Worm (Caenorhabditis elegans) whole organism, L4 larva: ENCODE measurements around the gene F55A11.8.

Source experiments
- F44E2.7 ChIP-seq: fragments of 200-800 bp; sonication (Bioruptor generic); IDR thresholded peaks from 2 replicates; pipeline ENCODE4 v2.1.2; 2022; ENCODE audit warnings: missing genetic modification characterization, missing compliant biosample characterization
- ZK546.5 ChIP-seq, 2 experiments: sonication (generic microtip); optimal IDR thresholded peaks; 2 replicates each; lab custom pipeline; 2017; ENCODE audit warnings: missing biosample characterization in 2 of 2, missing genetic modification characterization in 2 of 2
- aly-2 ChIP-seq: sonication (generic microtip); optimal IDR thresholded peaks from 2 replicates; lab custom pipeline; 2018; ENCODE audit warnings: missing biosample characterization, missing genetic modification characterization
- ceh-28 ChIP-seq: fragments of 150-350 bp; optimal IDR thresholded peaks from 2 replicates; lab custom pipeline; 2014; ENCODE audit warnings: missing biosample characterization, missing genetic modification reagents, missing genetic modification characterization
- dpl-1 ChIP-seq: fragments of 150-350 bp; optimal IDR thresholded peaks from 2 replicates; lab custom pipeline; 2014; ENCODE audit warnings: missing biosample characterization, missing genetic modification reagents, missing genetic modification characterization
- dve-1 ChIP-seq: sonication (generic microtip); optimal IDR thresholded peaks from 2 replicates; lab custom pipeline; 2017; ENCODE audit warnings: antibody characterized with exemption, mild to moderate bottlenecking, missing genetic modification characterization, missing compliant biosample characterization; ENCODE audit not compliant: insufficient read depth
- lsy-2 ChIP-seq, 2 experiments: fragments of 150-350 bp in 1 of 2; sonication (generic microtip) in 1 of 2; optimal IDR thresholded peaks; 2 replicates each; lab custom pipeline; 2014 to 2017; ENCODE audit warnings: missing biosample characterization in 2 of 2, missing genetic modification characterization in 2 of 2
- mes-2 ChIP-seq: sonication (generic microtip); optimal IDR thresholded peaks from 2 replicates; lab custom pipeline; 2016; ENCODE audit warnings: missing genotype, mild to moderate bottlenecking, missing genetic modification characterization, missing compliant biosample characterization; ENCODE audit not compliant: poor library complexity, severe bottlenecking
- pha-4 ChIP-seq, 2 experiments: fragments of 150-350 bp in 1 of 2; fragments of 200-800 bp in 1 of 2; sonication (Bioruptor generic) in 1 of 2; IDR thresholded peaks in 1 of 2; optimal IDR thresholded peaks in 1 of 2; 2 replicates each; pipeline versions ENCODE4 v1.3.6 to Lab custom; 2014 to 2022; ENCODE audit warnings: missing genetic modification characterization in 2 of 2, missing genetic modification reagents in 2 of 2, missing biosample characterization in 1 of 2, missing compliant biosample characterization in 1 of 2
- unc-62 ChIP-seq, 3 experiments: fragments of 150-350 bp in 1 of 3; sonication (generic microtip); optimal IDR thresholded peaks in 2 of 3; peaks in 1 of 3; 1 replicate in 1 of 3; 2 replicates in 2 of 3; lab custom pipeline; 2014 to 2017; ENCODE audit warnings: missing biosample characterization in 3 of 3, missing genetic modification characterization in 3 of 3, missing genetic modification reagents in 3 of 3, missing genotype in 1 of 3

DNA sequence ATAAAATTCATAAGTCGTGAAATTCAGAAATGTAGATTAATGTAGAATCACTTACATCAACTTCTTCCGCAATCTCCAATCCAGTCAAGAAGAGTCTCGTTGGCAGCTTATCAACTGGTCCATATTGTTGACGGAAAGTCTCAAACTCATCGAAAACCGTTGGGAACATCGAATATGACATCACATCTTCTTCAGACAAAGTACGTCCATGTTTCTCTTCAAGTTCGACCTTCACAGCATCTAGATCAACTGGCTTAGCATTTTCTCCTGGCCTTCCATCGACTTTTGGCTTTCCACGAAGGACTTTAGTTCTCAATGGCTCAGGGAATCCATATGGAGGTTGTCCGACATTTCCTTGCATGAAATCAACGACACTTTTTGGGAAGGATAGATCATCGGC is 30.8 kb downstream of the F55A11.8 start:
- TF ChIP-seq unc-62 (GFP tag; optimal IDR thresholded peaks at IDR 0.05 in 1 of 2; lab: Kevin White, UChicago) (peak in 1 of 2 experiments; percentile 44), unc-62 (tag; optimal IDR thresholded peaks at IDR 0.05; lab: Kevin White, UChicago) (no peak), dpl-1 (no peak), ceh-28 (tag; lab: Kevin White, UChicago) (no peak), ZK546.5 (tag; optimal IDR thresholded peaks at IDR 0.05; lab: Kevin White, UChicago) (no peak), dve-1 (tag; lab: Kevin White, UChicago) (no peak), lsy-2 (tag; optimal IDR thresholded peaks at IDR 0.05; lab: Kevin White, UChicago) (no peak), aly-2 (tag; lab: Kevin White, UChicago) (no peak), F44E2.7 (no peak), pha-4 (GFP tag; IDR thresholded peaks at IDR 0.05; lab: Robert Waterston, UW) (no peak), pha-4 (tag; optimal IDR thresholded peaks at IDR 0.05; lab: Kevin White, UChicago) (no peak), mes-2 (tag; lab: Kevin White, UChicago) (no peak)
